Worm (Caenorhabditis elegans): ENCODE data around the gene rab-14.

ce11 chrX:15629615-15630014 is 23.2 kb upstream of the rab-14 start:
- TF ChIP-seq unc-39 (tag; optimal IDR thresholded peaks at IDR 0.05) (no peak), mdl-1 (tag; optimal IDR thresholded peaks at IDR 0.05) (no peak), nhr-11 (tag; optimal IDR thresholded peaks at IDR 0.05) (no peak), aly-2 (tag; optimal IDR thresholded peaks at IDR 0.05) (no peak)
